Worm (Caenorhabditis elegans) whole organism, mixed stage, embryonic: Measurements from ENCODE around the gene nfm-1.

Experiments used
- blmp-1 ChIP-seq: fragments of 150-350 bp; optimal IDR thresholded peaks from 2 replicates; lab custom pipeline; 2014; ENCODE audit warnings: missing biosample characterization, missing genetic modification characterization
- lsy-2 ChIP-seq: fragments of 150-350 bp; optimal IDR thresholded peaks from 2 replicates; lab custom pipeline; 2014; ENCODE audit warnings: missing biosample characterization, missing genetic modification characterization
- unc-62 ChIP-seq: fragments of 150-350 bp; optimal IDR thresholded peaks from 2 replicates; lab custom pipeline; 2014; ENCODE audit warnings: missing biosample characterization, missing genetic modification reagents, missing genetic modification characterization

- TF ChIP-seq blmp-1 (tag; lab: Kevin White, UChicago) (no peak), unc-62 (no peak), lsy-2 (tag; lab: Kevin White, UChicago) (no peak)
Observed at ce11 chrIII:6120990-6121389, 38.3 kb upstream of the nfm-1 start.
